Worm (Caenorhabditis elegans): ENCODE data around the gene F37B4.15.

DNA sequence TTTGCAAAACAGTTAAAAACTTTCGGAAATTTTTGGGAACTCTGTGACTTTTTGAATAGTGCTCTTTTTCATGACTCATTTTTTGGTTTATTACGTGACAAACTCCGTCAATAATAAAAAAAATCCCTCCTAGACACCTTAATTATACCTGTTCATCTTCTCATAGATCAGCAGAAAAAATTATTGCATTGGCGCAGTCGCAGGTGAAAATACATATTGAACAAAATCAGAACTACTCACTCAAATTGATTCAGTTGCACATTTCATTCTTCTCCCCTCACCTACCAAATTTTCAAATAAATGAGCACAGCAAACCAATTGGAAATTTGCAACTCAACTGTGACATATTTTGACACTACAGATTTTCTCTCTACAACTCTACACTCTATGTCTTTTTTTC, 949 bp downstream of the F37B4.15 start, which contains the start of gene srh-127:
- TF ChIP-seq pha-4 (GFP tag; IDR thresholded peaks at IDR 0.05) (no peak), pha-4 (tag; optimal IDR thresholded peaks at IDR 0.05) (no peak), nhr-237 (tag; optimal IDR thresholded peaks at IDR 0.05) (no peak), nhr-48 (tag; optimal IDR thresholded peaks at IDR 0.05) (no peak), pqm-1 (tag; optimal IDR thresholded peaks at IDR 0.05) (no peak), fos-1 (tag; optimal IDR thresholded peaks at IDR 0.05) (no peak), mes-2 (tag; optimal IDR thresholded peaks at IDR 0.05; ENCODE audit: poor library complexity, severe bottlenecking) (no peak)
